In genomic region chr3R:18983614-18984185, dm6 we compare ENCODE assay signal across 1 fruit fly cellular context.
TF ChIP-seq lines count a peak whose summit lies in the region.

Gene snRNP-U1-C, minus strand, starts transcription at chr3R:18983650.
Gene gukh, plus strand, starts transcription at chr3R:18984025.

TF ChIP-seq in whole organism, embryonic, 481 proteins besides CTCF, POLR2A, EP300 and RAD21 (continued from another document):
- TF ChIP-seq Stat92E (GFP tag; optimal IDR thresholded peaks at IDR 0.05; lab: Kevin White, UChicago): peak in 1 of 3 experiments; percentile 70
- peak; percentile 30 for TF ChIP-seq CG34376 (GFP tag; optimal IDR thresholded peaks at IDR 0.05; lab: Kevin White, UChicago)
- peak; percentile 75 for TF ChIP-seq CG3281 (GFP tag; optimal IDR thresholded peaks at IDR 0.05; lab: Kevin White, UChicago)
- TF ChIP-seq hkb (optimal IDR thresholded peaks at IDR 0.05; lab: Kevin White, UChicago): no peak
- peak; percentile 88 for TF ChIP-seq hkb (GFP tag; IDR thresholded peaks at IDR 0.05; lab: Robert Waterston, UW)
- TF ChIP-seq CG11504 (tag; optimal IDR thresholded peaks at IDR 0.05; lab: Kevin White, UChicago): peak; percentile 83
- peak; percentile 12; the same call in 1 of the 2 replicates for TF ChIP-seq gt (GFP tag; IDR thresholded peaks at IDR 0.05; lab: Robert Waterston, UW)
- TF ChIP-seq Nf-YA (GFP tag; IDR thresholded peaks at IDR 0.05; lab: Robert Waterston, UW): peak; percentile 21; the same call in 1 of the 2 replicates
- peak; percentile 39; the same call in 2 of the 3 replicates for TF ChIP-seq CG6791 (GFP tag; IDR thresholded peaks at IDR 0.05; lab: Robert Waterston, UW; ENCODE audit: partially characterized antibody)
- TF ChIP-seq CG10147 (GFP tag; optimal IDR thresholded peaks at IDR 0.05; lab: Kevin White, UChicago): peak; percentile 54
- peak; percentile 66 for TF ChIP-seq CG30020 (tag; optimal IDR thresholded peaks at IDR 0.05; lab: Kevin White, UChicago)
- peak; percentile 10 for TF ChIP-seq CG8281 (tag; optimal IDR thresholded peaks at IDR 0.05; lab: Kevin White, UChicago)
- peak; percentile 77 for TF ChIP-seq Scr (GFP tag; IDR thresholded peaks at IDR 0.05; lab: Robert Waterston, UW; ENCODE audit: partially characterized antibody)
- peak; percentile 86 for TF ChIP-seq Fer3 (tag; optimal IDR thresholded peaks at IDR 0.05; lab: Kevin White, UChicago)
- peak; percentile 90 for TF ChIP-seq YL-1 (GFP tag; optimal IDR thresholded peaks at IDR 0.05; lab: Kevin White, UChicago)
- TF ChIP-seq wdn (GFP tag; IDR thresholded peaks at IDR 0.05; lab: Robert Waterston, UW): peak; percentile 85
- peak; percentile 87 for TF ChIP-seq B-H2 (GFP tag; optimal IDR thresholded peaks at IDR 0.05; lab: Kevin White, UChicago)
- peak; percentile 86 for TF ChIP-seq Optix (GFP tag; IDR thresholded peaks at IDR 0.05; lab: Robert Waterston, UW)
- TF ChIP-seq run (tag; optimal IDR thresholded peaks at IDR 0.05; lab: Kevin White, UChicago): peak; percentile 55
- peak; percentile 59; the same call in 1 of the 2 replicates for TF ChIP-seq GATAe (GFP tag; conservative IDR thresholded peaks at IDR 0.05; lab: Robert Waterston, UW)
- TF ChIP-seq Rfx (GFP tag; IDR thresholded peaks at IDR 0.05; lab: Robert Waterston, UW): peak; percentile 90
- TF ChIP-seq stc (GFP tag; IDR thresholded peaks at IDR 0.05; lab: Robert Waterston, UW): peak; percentile 77; the same call in 1 of the 2 replicates
- TF ChIP-seq Awh (GFP tag; IDR thresholded peaks at IDR 0.05; lab: Robert Waterston, UW): peak; percentile 78
- TF ChIP-seq CG8478 (optimal IDR thresholded peaks at IDR 0.05; lab: Kevin White, UChicago): no peak
- peak; percentile 66 for TF ChIP-seq Max (GFP tag; optimal IDR thresholded peaks at IDR 0.05; lab: Kevin White, UChicago)
- peak; percentile 2 for TF ChIP-seq tx (GFP tag; optimal IDR thresholded peaks at IDR 0.05; lab: Kevin White, UChicago)
- TF ChIP-seq slbo (GFP tag; IDR thresholded peaks at IDR 0.05; lab: Robert Waterston, UW): peak; percentile 95
- TF ChIP-seq CG6854 (GFP tag; optimal IDR thresholded peaks at IDR 0.05; lab: Kevin White, UChicago): peak; percentile 18
- peak; percentile 27 for TF ChIP-seq wek (GFP tag; optimal IDR thresholded peaks at IDR 0.05; lab: Kevin White, UChicago)
- TF ChIP-seq CG11695 (GFP tag; IDR thresholded peaks at IDR 0.05; lab: Robert Waterston, UW): peak; percentile 85
- no peak for TF ChIP-seq CG11398 (GFP tag; optimal IDR thresholded peaks at IDR 0.05; lab: Kevin White, UChicago)
- peak in 1 of 2 experiments; percentile 46 for TF ChIP-seq Eip74EF (GFP tag; optimal IDR thresholded peaks at IDR 0.05; lab: Kevin White, UChicago)
- TF ChIP-seq H15 (GFP tag; IDR thresholded peaks at IDR 0.05; lab: Robert Waterston, UW): peak; percentile 50; the same call in 1 of the 3 replicates
- TF ChIP-seq ewg (GFP tag; optimal IDR thresholded peaks at IDR 0.05; lab: Kevin White, UChicago): peak; percentile 46
- peak; percentile 98 for TF ChIP-seq pzg (GFP tag; optimal IDR thresholded peaks at IDR 0.05; lab: Kevin White, UChicago)
- no peak for TF ChIP-seq CG15479 (GFP tag; optimal IDR thresholded peaks at IDR 0.05; lab: Kevin White, UChicago)
- TF ChIP-seq CG7372 (GFP tag; IDR thresholded peaks at IDR 0.05; lab: Robert Waterston, UW): peak; percentile 88
- TF ChIP-seq CG14050 (GFP tag; IDR thresholded peaks at IDR 0.05; lab: Robert Waterston, UW): peak; percentile 70
- peak; percentile 47 for TF ChIP-seq Ravus (GFP tag; IDR thresholded peaks at IDR 0.05; lab: Robert Waterston, UW)
- TF ChIP-seq CG2712 (tag; optimal IDR thresholded peaks at IDR 0.05; lab: Kevin White, UChicago): peak; percentile 88
- peak; percentile 86 for TF ChIP-seq chm (GFP tag; IDR thresholded peaks at IDR 0.05; lab: Robert Waterston, UW)
- no peak for TF ChIP-seq salm (tag; optimal IDR thresholded peaks at IDR 0.05; lab: Kevin White, UChicago)
- peak; percentile 84 for TF ChIP-seq CG11085 (GFP tag; IDR thresholded peaks at IDR 0.05; lab: Robert Waterston, UW)
- peak; percentile 67 for TF ChIP-seq MESR4 (GFP tag; optimal IDR thresholded peaks at IDR 0.05; lab: Kevin White, UChicago)
- TF ChIP-seq CG7556 (GFP tag; optimal IDR thresholded peaks at IDR 0.05; lab: Kevin White, UChicago): peak; percentile 77
- peak; percentile 5 for TF ChIP-seq fu2 (GFP tag; optimal IDR thresholded peaks at IDR 0.05; lab: Kevin White, UChicago)
- peak; percentile 76 for TF ChIP-seq CG15696 (tag; optimal IDR thresholded peaks at IDR 0.05; lab: Kevin White, UChicago)
- no peak for TF ChIP-seq TFAM (GFP tag; optimal IDR thresholded peaks at IDR 0.05; lab: Kevin White, UChicago)
- TF ChIP-seq tio (GFP tag; optimal IDR thresholded peaks at IDR 0.05; lab: Kevin White, UChicago): peak; percentile 74
- peak; percentile 25 for TF ChIP-seq CG4854 (GFP tag; optimal IDR thresholded peaks at IDR 0.05; lab: Kevin White, UChicago)
- peak; percentile 62 for TF ChIP-seq CG4328 (GFP tag; optimal IDR thresholded peaks at IDR 0.05; lab: Kevin White, UChicago)
- no peak for TF ChIP-seq ash1 (GFP tag; optimal IDR thresholded peaks at IDR 0.05; lab: Kevin White, UChicago)
- TF ChIP-seq CG6689 (GFP tag; IDR thresholded peaks at IDR 0.05; lab: Robert Waterston, UW): peak; percentile 72
- peak; percentile 9 for TF ChIP-seq slou (GFP tag; optimal IDR thresholded peaks at IDR 0.05; lab: Kevin White, UChicago)
- peak in 1 of 2 experiments; percentile 22 for TF ChIP-seq tll (GFP tag; optimal IDR thresholded peaks at IDR 0.05; lab: Kevin White, UChicago)
- TF ChIP-seq Hmr (GFP tag; optimal IDR thresholded peaks at IDR 0.05; lab: Kevin White, UChicago): peak; percentile 84
- peak; percentile 85 for TF ChIP-seq Ptx1 (GFP tag; IDR thresholded peaks at IDR 0.05; lab: Robert Waterston, UW)
- peak; percentile 84 for TF ChIP-seq Sox102F (GFP tag; optimal IDR thresholded peaks at IDR 0.05; lab: Kevin White, UChicago)
- TF ChIP-seq Oaz (GFP tag; IDR thresholded peaks at IDR 0.05; lab: Robert Waterston, UW): peak; percentile 77
- TF ChIP-seq dimm (GFP tag; IDR thresholded peaks at IDR 0.05; lab: Robert Waterston, UW): peak; percentile 53
- TF ChIP-seq fd64A (GFP tag; optimal IDR thresholded peaks at IDR 0.05; lab: Kevin White, UChicago): no peak
- TF ChIP-seq seq (GFP tag; IDR thresholded peaks at IDR 0.05; lab: Robert Waterston, UW): peak; percentile 87
- no peak for TF ChIP-seq CG12236 (GFP tag; optimal IDR thresholded peaks at IDR 0.05; lab: Kevin White, UChicago)
- no peak for TF ChIP-seq Bdp1 (GFP tag; optimal IDR thresholded peaks at IDR 0.05; lab: Kevin White, UChicago)
- TF ChIP-seq fd3F (GFP tag; optimal IDR thresholded peaks at IDR 0.05; lab: Kevin White, UChicago): peak; percentile 81
- TF ChIP-seq CG4617 (GFP tag; optimal IDR thresholded peaks at IDR 0.05; lab: Kevin White, UChicago; ENCODE audit: borderline replicate concordance): peak; percentile 88
- TF ChIP-seq CG10274 (GFP tag; optimal IDR thresholded peaks at IDR 0.05; lab: Kevin White, UChicago): no peak
- TF ChIP-seq crol (GFP tag; IDR thresholded peaks at IDR 0.05; lab: Robert Waterston, UW): no peak
- peak; percentile 91 for TF ChIP-seq Xrp1 (GFP tag; IDR thresholded peaks at IDR 0.05; lab: Robert Waterston, UW)
- TF ChIP-seq eyg (GFP tag; optimal IDR thresholded peaks at IDR 0.05; lab: Kevin White, UChicago): no peak
- TF ChIP-seq NFAT (GFP tag; IDR thresholded peaks at IDR 0.05; lab: Robert Waterston, UW): peak; percentile 77
- TF ChIP-seq zfh1 (GFP tag; IDR thresholded peaks at IDR 0.05; lab: Robert Waterston, UW): peak; percentile 87
- peak; percentile 88 for TF ChIP-seq CG13287 (GFP tag; IDR thresholded peaks at IDR 0.05; lab: Robert Waterston, UW; ENCODE audit: partially characterized antibody)
- TF ChIP-seq bsh (GFP tag; optimal IDR thresholded peaks at IDR 0.05; lab: Kevin White, UChicago): peak in 1 of 2 experiments; percentile 83
- TF ChIP-seq B-H1 (GFP tag; IDR thresholded peaks at IDR 0.05; lab: Robert Waterston, UW): peak; percentile 54; the same call in 1 of the 3 replicates
- no peak for TF ChIP-seq CG12071 (GFP tag; optimal IDR thresholded peaks at IDR 0.05; lab: Kevin White, UChicago)
- TF ChIP-seq ind (GFP tag; optimal IDR thresholded peaks at IDR 0.05; lab: Kevin White, UChicago): peak; percentile 79
- TF ChIP-seq jumu (GFP tag; optimal IDR thresholded peaks at IDR 0.05; lab: Kevin White, UChicago): peak; percentile 18
- peak; percentile 74 for TF ChIP-seq Dref (GFP tag; IDR thresholded peaks at IDR 0.05; lab: Robert Waterston, UW)
- no peak for TF ChIP-seq eve (GFP tag; optimal IDR thresholded peaks at IDR 0.05; lab: Kevin White, UChicago)
- no peak for TF ChIP-seq pros (GFP tag; optimal IDR thresholded peaks at IDR 0.05; lab: Kevin White, UChicago)
- TF ChIP-seq CG7963 (GFP tag; IDR thresholded peaks at IDR 0.05; lab: Robert Waterston, UW; ENCODE audit: partially characterized antibody): no peak
- TF ChIP-seq CG4730 (GFP tag; IDR thresholded peaks at IDR 0.05; lab: Robert Waterston, UW): peak; percentile 73; the same call in 1 of the 2 replicates
- peak; percentile 66 for TF ChIP-seq CG2875 (GFP tag; optimal IDR thresholded peaks at IDR 0.05; lab: Kevin White, UChicago)
- TF ChIP-seq hbn (GFP tag; IDR thresholded peaks at IDR 0.05; lab: Robert Waterston, UW; ENCODE audit: partially characterized antibody): peak; percentile 69; the same call in 1 of the 2 replicates
- no peak for TF ChIP-seq sima (GFP tag; optimal IDR thresholded peaks at IDR 0.05; lab: Kevin White, UChicago)
- peak; percentile 53; the same call in 1 of the 4 replicates for TF ChIP-seq chinmo (GFP tag; IDR thresholded peaks at IDR 0.05; lab: Robert Waterston, UW; ENCODE audit: partially characterized antibody)
- TF ChIP-seq D19B (GFP tag; optimal IDR thresholded peaks at IDR 0.05; lab: Kevin White, UChicago): peak; percentile 41
- TF ChIP-seq CG9437 (GFP tag; optimal IDR thresholded peaks at IDR 0.05; lab: Kevin White, UChicago): peak; percentile 53
- TF ChIP-seq Lim3 (GFP tag; IDR thresholded peaks at IDR 0.05; lab: Robert Waterston, UW): no peak
- 0 out of 2 replicates have a peak, but pooled peaks have one; percentile 33 for TF ChIP-seq toy (GFP tag; IDR thresholded peaks at IDR 0.05; lab: Robert Waterston, UW)
- TF ChIP-seq pb (GFP tag; optimal IDR thresholded peaks at IDR 0.05; lab: Kevin White, UChicago): no peak
- peak; percentile 35 for TF ChIP-seq mirr (GFP tag; optimal IDR thresholded peaks at IDR 0.05; lab: Kevin White, UChicago)
- peak; percentile 92 for TF ChIP-seq CG12659 (GFP tag; optimal IDR thresholded peaks at IDR 0.05; lab: Kevin White, UChicago)
- peak; percentile 86 for TF ChIP-seq CG15269 (tag; optimal IDR thresholded peaks at IDR 0.05; lab: Kevin White, UChicago)
- TF ChIP-seq CG15514 (GFP tag; optimal IDR thresholded peaks at IDR 0.05; lab: Kevin White, UChicago): peak; percentile 79
- no peak for TF ChIP-seq ara (GFP tag; IDR thresholded peaks at IDR 0.05; lab: Robert Waterston, UW)
- peak; percentile 83 for TF ChIP-seq HLH3B (GFP tag; IDR thresholded peaks at IDR 0.05; lab: Robert Waterston, UW)
- peak; percentile 92 for TF ChIP-seq CG14014 (GFP tag; IDR thresholded peaks at IDR 0.05; lab: Robert Waterston, UW)
- peak; percentile 80 for TF ChIP-seq Hr3 (GFP tag; optimal IDR thresholded peaks at IDR 0.05; lab: Kevin White, UChicago)
- no peak for TF ChIP-seq dan (GFP tag; IDR thresholded peaks at IDR 0.05; lab: Robert Waterston, UW)
- TF ChIP-seq CkIIα-i1 (GFP tag; IDR thresholded peaks at IDR 0.05; lab: Robert Waterston, UW): no peak
- no peak for TF ChIP-seq zf30C (GFP tag; optimal IDR thresholded peaks at IDR 0.05; lab: Kevin White, UChicago)
- TF ChIP-seq CG11696 (GFP tag; IDR thresholded peaks at IDR 0.05; lab: Robert Waterston, UW): peak; percentile 44; the same call in 1 of the 2 replicates
- no peak for TF ChIP-seq ro (GFP tag; IDR thresholded peaks at IDR 0.05; lab: Robert Waterston, UW)
- peak; percentile 75 for TF ChIP-seq stwl (tag; optimal IDR thresholded peaks at IDR 0.05; lab: Kevin White, UChicago)
- peak; percentile 65 for TF ChIP-seq Fer2 (tag; optimal IDR thresholded peaks at IDR 0.05; lab: Kevin White, UChicago)
- TF ChIP-seq gcm2 (GFP tag; optimal IDR thresholded peaks at IDR 0.05; lab: Kevin White, UChicago): peak; percentile 30
- no peak for TF ChIP-seq Hmx (GFP tag; optimal IDR thresholded peaks at IDR 0.05; lab: Kevin White, UChicago)
- TF ChIP-seq Atf6 (GFP tag; IDR thresholded peaks at IDR 0.05; lab: Robert Waterston, UW): peak; percentile 88
- TF ChIP-seq E2f2 (GFP tag; IDR thresholded peaks at IDR 0.05; lab: Robert Waterston, UW): peak; percentile 76
- TF ChIP-seq CoRest (tag; optimal IDR thresholded peaks at IDR 0.05; lab: Kevin White, UChicago): peak; percentile 82
- peak; percentile 95 for TF ChIP-seq pita (GFP tag; optimal IDR thresholded peaks at IDR 0.05; lab: Kevin White, UChicago)
- TF ChIP-seq CG7786 (GFP tag; optimal IDR thresholded peaks at IDR 0.05; lab: Kevin White, UChicago): no peak
- peak; percentile 67 for TF ChIP-seq zen (tag; optimal IDR thresholded peaks at IDR 0.05; lab: Kevin White, UChicago)
- peak; percentile 76 for TF ChIP-seq CG17361 (GFP tag; IDR thresholded peaks at IDR 0.05; lab: Robert Waterston, UW)
- TF ChIP-seq az2 (GFP tag; optimal IDR thresholded peaks at IDR 0.05; lab: Kevin White, UChicago): peak; percentile 81
- TF ChIP-seq Gsc (GFP tag; IDR thresholded peaks at IDR 0.05; lab: Robert Waterston, UW): no peak
- peak; percentile 35; the same call in 1 of the 2 replicates for TF ChIP-seq rib (GFP tag; IDR thresholded peaks at IDR 0.05; lab: Robert Waterston, UW)
